Worm (Caenorhabditis elegans) whole organism, L1 larva: Measurements from ENCODE around the gene npr-22.

Source experiments
- C16A3.4 ChIP-seq: fragments of 150-350 bp; optimal IDR thresholded peaks from 2 replicates; lab custom pipeline; 2014; ENCODE audit warnings: missing biosample characterization, missing genetic modification characterization
- C34B4.2 ChIP-seq: sonication (generic microtip); optimal IDR thresholded peaks from 2 replicates; lab custom pipeline; 2017; ENCODE audit warnings: mild to moderate bottlenecking, missing genetic modification characterization, missing compliant biosample characterization
- Y116A8C.19 ChIP-seq: sonication (generic microtip); optimal IDR thresholded peaks from 2 replicates; lab custom pipeline; 2016; ENCODE audit warnings: missing compliant biosample characterization, missing genetic modification characterization, borderline replicate concordance
- aha-1 ChIP-seq: fragments of 150-350 bp; optimal IDR thresholded peaks from 2 replicates; lab custom pipeline; 2014; ENCODE audit warnings: missing biosample characterization, missing genetic modification characterization
- alr-1 ChIP-seq: fragments of 200-800 bp; sonication (Bioruptor generic); optimal IDR thresholded peaks from 2 replicates; lab custom pipeline; 2018; ENCODE audit warnings: borderline replicate concordance, mild to moderate bottlenecking, missing genetic modification characterization, missing compliant biosample characterization
- blmp-1 ChIP-seq: fragments of 150-350 bp; optimal IDR thresholded peaks from 2 replicates; lab custom pipeline; 2014; ENCODE audit warnings: missing biosample characterization, missing genetic modification characterization
- ceh-63 ChIP-seq: fragments of 200-800 bp; sonication (Bioruptor generic); optimal IDR thresholded peaks from 2 replicates; lab custom pipeline; 2018; ENCODE audit warnings: mild to moderate bottlenecking, missing genetic modification characterization, missing compliant biosample characterization
- ceh-8 ChIP-seq: fragments of 200-800 bp; sonication (Bioruptor generic); optimal IDR thresholded peaks from 2 replicates; lab custom pipeline; 2018; ENCODE audit warnings: mild to moderate bottlenecking, missing genetic modification characterization, moderate library complexity, missing compliant biosample characterization
- ceh-90 ChIP-seq: sonication (generic microtip); optimal IDR thresholded peaks from 2 replicates; lab custom pipeline; 2016; ENCODE audit warnings: missing genetic modification characterization, missing compliant biosample characterization
- ces-1 ChIP-seq: fragments of 150-350 bp; optimal IDR thresholded peaks from 2 replicates; lab custom pipeline; 2014; ENCODE audit warnings: missing biosample characterization, missing genetic modification reagents, missing genetic modification characterization
- dsc-1 ChIP-seq: sonication (generic microtip); optimal IDR thresholded peaks from 2 replicates; lab custom pipeline; 2016; ENCODE audit warnings: mild to moderate bottlenecking, missing genetic modification characterization, missing compliant biosample characterization
- efl-1 ChIP-seq, 4 experiments: fragments of 150-350 bp; optimal IDR thresholded peaks in 3 of 4; peaks in 1 of 4; 1 replicate in 1 of 4; 2 replicates in 3 of 4; lab custom pipeline; 2014; ENCODE audit warnings: missing biosample characterization in 2 of 4, missing genetic modification characterization in 2 of 4, missing genetic modification reagents in 2 of 4
- efl-3 ChIP-seq: fragments of 200-800 bp; sonication (Bioruptor generic); optimal IDR thresholded peaks from 2 replicates; lab custom pipeline; 2018; ENCODE audit warnings: mild to moderate bottlenecking, missing genetic modification characterization, missing compliant biosample characterization
- egl-27 ChIP-seq, 2 experiments: fragments of 150-350 bp in 1 of 2; sonication (generic microtip); optimal IDR thresholded peaks; 3 replicates each; lab custom pipeline; 2017 to 2018; ENCODE audit warnings: missing biosample characterization in 2 of 2, missing genetic modification characterization in 2 of 2, missing genetic modification reagents in 2 of 2
- elt-2 ChIP-seq: sonication (generic microtip); optimal IDR thresholded peaks from 2 replicates; lab custom pipeline; 2016; ENCODE audit warnings: missing genetic modification characterization, mild to moderate bottlenecking, inconsistent platforms, missing compliant biosample characterization, missing genetic modification reagents
- ets-5 ChIP-seq: fragments of 200-800 bp; sonication (Bioruptor generic); IDR thresholded peaks from 2 replicates; pipeline ENCODE4 v1.3.6; 2022; ENCODE audit warnings: missing genetic modification characterization, missing compliant biosample characterization
- fkh-10 ChIP-seq: sonication (generic microtip); optimal IDR thresholded peaks from 2 replicates; lab custom pipeline; 2017; ENCODE audit warnings: missing biosample characterization, missing genetic modification reagents, missing genetic modification characterization
- fkh-4 ChIP-seq: sonication (generic microtip); optimal IDR thresholded peaks from 2 replicates; lab custom pipeline; 2016; ENCODE audit warnings: missing compliant biosample characterization, missing genetic modification characterization, borderline replicate concordance
- grh-1 ChIP-seq: fragments of 200-800 bp; sonication (Bioruptor generic); IDR thresholded peaks from 2 replicates; pipeline ENCODE4 v1.3.6; 2022; ENCODE audit warnings: missing genetic modification reagents, missing genetic modification characterization, missing compliant biosample characterization
- hlh-17 ChIP-seq: fragments of 200-800 bp; sonication (Bioruptor generic); optimal IDR thresholded peaks from 2 replicates; lab custom pipeline; 2018; ENCODE audit warnings: missing genetic modification characterization, mild to moderate bottlenecking, missing compliant biosample characterization, moderate library complexity, borderline replicate concordance
- irx-1 ChIP-seq: sonication (generic microtip); optimal IDR thresholded peaks from 2 replicates; lab custom pipeline; 2016; ENCODE audit warnings: missing genetic modification characterization, missing compliant biosample characterization
- isw-1 ChIP-seq: fragments of 200-800 bp; sonication (Bioruptor generic); IDR thresholded peaks from 2 replicates; pipeline ENCODE4 v1.3.6; 2022; ENCODE audit warnings: missing genetic modification characterization, missing compliant biosample characterization
- lin-35 ChIP-seq, 2 experiments: fragments of 150-350 bp; optimal IDR thresholded peaks; 2 replicates each; lab custom pipeline; 2014; ENCODE audit warnings: missing biosample characterization in 2 of 2, missing genetic modification characterization in 2 of 2, missing genetic modification reagents in 2 of 2
- lir-3 ChIP-seq: sonication (generic microtip); optimal IDR thresholded peaks from 2 replicates; lab custom pipeline; 2016; ENCODE audit warnings: mild to moderate bottlenecking, missing genetic modification characterization, moderate library complexity, missing compliant biosample characterization; ENCODE audit not compliant: poor library complexity
- mdl-1 ChIP-seq, 2 experiments: fragments of 150-350 bp; optimal IDR thresholded peaks; 2 replicates each; lab custom pipeline; 2014 to 2017; ENCODE audit warnings: missing biosample characterization in 2 of 2, missing genetic modification characterization in 2 of 2, inconsistent platforms in 1 of 2
- mef-2 ChIP-seq: fragments of 150-350 bp; optimal IDR thresholded peaks from 2 replicates; lab custom pipeline; 2014; ENCODE audit warnings: missing biosample characterization, missing genetic modification characterization
- mep-1 ChIP-seq: fragments of 150-350 bp; optimal IDR thresholded peaks from 2 replicates; lab custom pipeline; 2014; ENCODE audit warnings: missing biosample characterization, missing genetic modification characterization
- nhr-12 ChIP-seq: sonication (generic microtip); optimal IDR thresholded peaks from 2 replicates; lab custom pipeline; 2017; ENCODE audit warnings: missing biosample characterization, missing genetic modification characterization
- nhr-237 ChIP-seq: fragments of 150-350 bp; optimal IDR thresholded peaks from 2 replicates; lab custom pipeline; 2014; ENCODE audit warnings: missing biosample characterization, missing genetic modification characterization
- nhr-28 ChIP-seq: fragments of 150-350 bp; optimal IDR thresholded peaks from 2 replicates; lab custom pipeline; 2014; ENCODE audit warnings: missing biosample characterization, missing genetic modification characterization
- nhr-47 ChIP-seq: sonication (generic microtip); optimal IDR thresholded peaks from 2 replicates; lab custom pipeline; 2016; ENCODE audit warnings: mild to moderate bottlenecking, missing genetic modification characterization, moderate library complexity, missing compliant biosample characterization
- nhr-76 ChIP-seq: sonication (generic microtip); optimal IDR thresholded peaks from 2 replicates; lab custom pipeline; 2017; ENCODE audit warnings: missing biosample characterization, missing genetic modification characterization
- nhr-77 ChIP-seq: fragments of 150-350 bp; optimal IDR thresholded peaks from 2 replicates; lab custom pipeline; 2014; ENCODE audit warnings: missing biosample characterization, missing genetic modification characterization
- nhr-84 ChIP-seq: sonication (generic microtip); optimal IDR thresholded peaks from 2 replicates; lab custom pipeline; 2017; ENCODE audit warnings: missing biosample characterization, missing genetic modification characterization
- nhr-85 ChIP-seq: sonication (generic microtip); peaks from one replicate; lab custom pipeline; 2016; ENCODE audit warnings: missing genetic modification characterization, inconsistent platforms, missing compliant biosample characterization
- nhr-90 ChIP-seq: sonication (generic microtip); optimal IDR thresholded peaks from 2 replicates; lab custom pipeline; 2016; ENCODE audit warnings: mild to moderate bottlenecking, missing genetic modification characterization, missing compliant biosample characterization; ENCODE audit not compliant: poor library complexity
- pax-3 ChIP-seq: fragments of 200-800 bp; sonication (Bioruptor generic); optimal IDR thresholded peaks from 2 replicates; lab custom pipeline; 2018; ENCODE audit warnings: mild to moderate bottlenecking, missing genetic modification characterization, moderate library complexity, missing compliant biosample characterization
- pqm-1 ChIP-seq: sonication (generic microtip); optimal IDR thresholded peaks from 3 replicates; lab custom pipeline; 2017; ENCODE audit warnings: missing biosample characterization, missing genetic modification characterization
- skn-1 ChIP-seq: fragments of 150-350 bp; optimal IDR thresholded peaks from 2 replicates; lab custom pipeline; 2014; ENCODE audit warnings: missing biosample characterization, missing genetic modification characterization
- snpc-4 ChIP-seq: fragments of 150-350 bp; optimal IDR thresholded peaks from 2 replicates; lab custom pipeline; 2014; ENCODE audit warnings: missing biosample characterization, missing genetic modification characterization
- snu-23 ChIP-seq: sonication (generic microtip); optimal IDR thresholded peaks from 2 replicates; lab custom pipeline; 2016; ENCODE audit warnings: missing genetic modification characterization, missing compliant biosample characterization
- sox-4 ChIP-seq: sonication (generic microtip); optimal IDR thresholded peaks from 2 replicates; lab custom pipeline; 2016; ENCODE audit warnings: missing genetic modification characterization, missing compliant biosample characterization
- sptf-1 ChIP-seq: fragments of 150-350 bp; optimal IDR thresholded peaks from 2 replicates; lab custom pipeline; 2014; ENCODE audit warnings: missing biosample characterization, missing genetic modification characterization
- sup-37 ChIP-seq: fragments of 200-800 bp; sonication (Bioruptor generic); optimal IDR thresholded peaks from 2 replicates; lab custom pipeline; 2018; ENCODE audit warnings: mild to moderate bottlenecking, missing genetic modification characterization, missing compliant biosample characterization
- swsn-7 ChIP-seq: sonication (generic microtip); optimal IDR thresholded peaks from 2 replicates; lab custom pipeline; 2016; ENCODE audit warnings: missing genetic modification characterization, missing compliant biosample characterization
- tlp-1 ChIP-seq: fragments of 150-350 bp; optimal IDR thresholded peaks from 2 replicates; lab custom pipeline; 2014; ENCODE audit warnings: missing biosample characterization, missing genetic modification characterization
- unc-130 ChIP-seq: fragments of 150-350 bp; optimal IDR thresholded peaks from 2 replicates; lab custom pipeline; 2017; ENCODE audit warnings: missing biosample characterization, missing genetic modification characterization, inconsistent platforms
- unc-30 ChIP-seq: sonication (generic microtip); optimal IDR thresholded peaks from 2 replicates; lab custom pipeline; 2017; ENCODE audit warnings: missing biosample characterization, missing genetic modification characterization
- unc-62 ChIP-seq: fragments of 150-350 bp; optimal IDR thresholded peaks from 2 replicates; lab custom pipeline; 2014; ENCODE audit warnings: missing biosample characterization, missing genetic modification reagents, missing genetic modification characterization
- unc-86 ChIP-seq: sonication (generic microtip); optimal IDR thresholded peaks from 2 replicates; lab custom pipeline; 2016; ENCODE audit warnings: missing genetic modification characterization, missing compliant biosample characterization
- unc-98 ChIP-seq: fragments of 200-800 bp; sonication (Bioruptor generic); IDR thresholded peaks from 2 replicates; pipeline ENCODE4 v1.3.6; 2022; ENCODE audit warnings: missing genetic modification characterization, missing compliant biosample characterization
- zip-4 ChIP-seq: fragments of 200-800 bp; sonication (Bioruptor generic); optimal IDR thresholded peaks from 2 replicates; lab custom pipeline; 2018; ENCODE audit warnings: mild to moderate bottlenecking, missing genetic modification characterization, moderate library complexity, missing compliant biosample characterization
- ztf-11 ChIP-seq, 2 experiments: sonication (generic microtip); optimal IDR thresholded peaks; 2 replicates each; lab custom pipeline; 2016 to 2017; ENCODE audit warnings: missing genetic modification characterization in 2 of 2, missing biosample characterization in 1 of 2, missing compliant biosample characterization in 1 of 2

npr-22 gene

ce11 chrIV:8527598-8528012, 31.6 kb upstream of the npr-22 start (continued):
- no peak for TF ChIP-seq zip-4 (GFP tag; lab: Kevin White, UChicago)
- TF ChIP-seq ceh-8 (GFP tag; lab: Kevin White, UChicago) = no peak
- peak; percentile 83 for TF ChIP-seq mep-1 (tag; lab: Kevin White, UChicago)
- no peak for TF ChIP-seq nhr-237 (tag; lab: Kevin White, UChicago)
- no peak for TF ChIP-seq nhr-77 (tag; lab: Kevin White, UChicago)
- TF ChIP-seq elt-2 (tag; lab: Kevin White, UChicago) = peak; percentile 100
- no peak for TF ChIP-seq unc-30 (tag; lab: Kevin White, UChicago)
- TF ChIP-seq unc-86 (tag; lab: Kevin White, UChicago) = no peak
- peak; percentile 30 for TF ChIP-seq snpc-4 (tag; lab: Kevin White, UChicago)
- TF ChIP-seq sox-4 (tag; lab: Kevin White, UChicago) = peak; percentile 6
- no peak for TF ChIP-seq unc-98 (GFP tag; lab: Robert Waterston, UW)
- peak; percentile 78 for TF ChIP-seq grh-1
- TF ChIP-seq hlh-17 = no peak
- no peak for TF ChIP-seq fkh-10
- TF ChIP-seq ceh-63 (GFP tag; lab: Kevin White, UChicago) = no peak
- no peak for TF ChIP-seq nhr-84 (tag; lab: Kevin White, UChicago)
- TF ChIP-seq pax-3 (tag; lab: Kevin White, UChicago) = peak; percentile 40
- no peak for TF ChIP-seq fkh-4
- TF ChIP-seq skn-1 (tag; lab: Kevin White, UChicago) = peak; percentile 49
- TF ChIP-seq egl-27 (tag; optimal IDR thresholded peaks at IDR 0.05; lab: Kevin White, UChicago) = peak; percentile 28 to 57
- no peak for TF ChIP-seq efl-3 (GFP tag; lab: Kevin White, UChicago)
- no peak for TF ChIP-seq nhr-76 (tag; lab: Kevin White, UChicago)
- TF ChIP-seq snu-23 (GFP tag; lab: Kevin White, UChicago) = peak; percentile 84
- TF ChIP-seq nhr-47 (tag; lab: Kevin White, UChicago) = peak; percentile 79
- no peak for TF ChIP-seq C34B4.2 (tag; lab: Kevin White, UChicago)
- peak; percentile 61 for TF ChIP-seq C16A3.4
- TF ChIP-seq ces-1 (GFP tag; lab: Kevin White, UChicago) = no peak
- no peak for TF ChIP-seq nhr-28 (tag; lab: Kevin White, UChicago)
- TF ChIP-seq swsn-7 (tag; lab: Kevin White, UChicago) = peak; percentile 64
- TF ChIP-seq unc-130 (tag; lab: Kevin White, UChicago) = peak; percentile 83
- peak; percentile 68 for TF ChIP-seq pqm-1 (tag; lab: Kevin White, UChicago)
- TF ChIP-seq ets-5 (GFP tag; lab: Robert Waterston, UW) = no peak
- peak; percentile 93 for TF ChIP-seq nhr-90
- peak; percentile 48 for TF ChIP-seq lir-3 (tag; lab: Kevin White, UChicago)
- no peak for TF ChIP-seq isw-1
- TF ChIP-seq nhr-85 (tag; lab: Kevin White, UChicago) = peak; percentile 98
- TF ChIP-seq nhr-12 = no peak
- peak; percentile 21 to 52 for TF ChIP-seq efl-1 (optimal IDR thresholded peaks at IDR 0.05; lab: Kevin White, UChicago)
- peak in 1 of 2 experiments; percentile 95 for TF ChIP-seq efl-1 (GFP tag; optimal IDR thresholded peaks at IDR 0.05 in 1 of 2; lab: Kevin White, UChicago)
- TF ChIP-seq mdl-1 (tag; optimal IDR thresholded peaks at IDR 0.05; lab: Kevin White, UChicago) = peak in 1 of 2 experiments; percentile 95
- TF ChIP-seq tlp-1 (tag; lab: Kevin White, UChicago) = peak; percentile 78
- TF ChIP-seq unc-62 (GFP tag; lab: Kevin White, UChicago) = no peak
- no peak for TF ChIP-seq ceh-90
- no peak for TF ChIP-seq ztf-11 (tag; optimal IDR thresholded peaks at IDR 0.05; lab: Kevin White, UChicago)
- TF ChIP-seq alr-1 = no peak
- TF ChIP-seq mef-2 = peak; percentile 69
- no peak for TF ChIP-seq aha-1 (tag; lab: Kevin White, UChicago)
- no peak for TF ChIP-seq Y116A8C.19 (tag; lab: Kevin White, UChicago)
- peak; percentile 85 for TF ChIP-seq blmp-1 (tag; lab: Kevin White, UChicago)
- peak; percentile 26 for TF ChIP-seq sup-37
- TF ChIP-seq dsc-1 (tag; lab: Kevin White, UChicago) = no peak
- peak; percentile 15 to 82 for TF ChIP-seq lin-35 (GFP tag; optimal IDR thresholded peaks at IDR 0.05; lab: Kevin White, UChicago)
- TF ChIP-seq irx-1 (tag; lab: Kevin White, UChicago) = peak; percentile 60
- TF ChIP-seq sptf-1 (tag; lab: Kevin White, UChicago) = no peak
